Worm (Caenorhabditis elegans) whole organism, L1 larva: Measurements from ENCODE around the gene uggt-1.

Experiments used
- C04F5.9 ChIP-seq: sonication (generic microtip); optimal IDR thresholded peaks from 2 replicates; lab custom pipeline; 2016; ENCODE audit warnings: missing genetic modification characterization, missing compliant biosample characterization
- C16A3.4 ChIP-seq: fragments of 150-350 bp; optimal IDR thresholded peaks from 2 replicates; lab custom pipeline; 2014; ENCODE audit warnings: missing biosample characterization, missing genetic modification characterization
- aly-2 ChIP-seq: fragments of 150-350 bp; optimal IDR thresholded peaks from 2 replicates; lab custom pipeline; 2014; ENCODE audit warnings: missing biosample characterization, missing genetic modification characterization
- blmp-1 ChIP-seq: fragments of 150-350 bp; optimal IDR thresholded peaks from 2 replicates; lab custom pipeline; 2014; ENCODE audit warnings: missing biosample characterization, missing genetic modification characterization
- ceh-63 ChIP-seq: fragments of 200-800 bp; sonication (Bioruptor generic); optimal IDR thresholded peaks from 2 replicates; lab custom pipeline; 2018; ENCODE audit warnings: mild to moderate bottlenecking, missing genetic modification characterization, missing compliant biosample characterization
- ceh-90 ChIP-seq: sonication (generic microtip); optimal IDR thresholded peaks from 2 replicates; lab custom pipeline; 2016; ENCODE audit warnings: missing genetic modification characterization, missing compliant biosample characterization
- dpl-1 ChIP-seq, 3 experiments: fragments of 150-350 bp in 2 of 3; sonication (generic microtip) in 1 of 3; optimal IDR thresholded peaks; 2 replicates each; lab custom pipeline; 2014 to 2017; ENCODE audit warnings: missing biosample characterization in 3 of 3, missing genetic modification characterization in 3 of 3, missing genetic modification reagents in 3 of 3
- efl-1 ChIP-seq, 4 experiments: fragments of 150-350 bp; optimal IDR thresholded peaks in 3 of 4; peaks in 1 of 4; 1 replicate in 1 of 4; 2 replicates in 3 of 4; lab custom pipeline; 2014; ENCODE audit warnings: missing biosample characterization in 2 of 4, missing genetic modification characterization in 2 of 4, missing genetic modification reagents in 2 of 4
- egl-13 ChIP-seq: sonication (generic microtip); optimal IDR thresholded peaks from 2 replicates; lab custom pipeline; 2016; ENCODE audit warnings: missing genotype, missing genetic modification reagents, missing genetic modification characterization, missing compliant biosample characterization
- egl-27 ChIP-seq, 2 experiments: fragments of 150-350 bp in 1 of 2; sonication (generic microtip); optimal IDR thresholded peaks; 3 replicates each; lab custom pipeline; 2017 to 2018; ENCODE audit warnings: missing biosample characterization in 2 of 2, missing genetic modification characterization in 2 of 2, missing genetic modification reagents in 2 of 2
- elt-3 ChIP-seq, 6 experiments: fragments of 150-350 bp in 1 of 6; sonication (generic microtip); optimal IDR thresholded peaks; 2 replicates each; lab custom pipeline; 2017 to 2018; ENCODE audit warnings: missing biosample characterization in 6 of 6, missing genetic modification characterization in 6 of 6, inconsistent platforms in 1 of 6
- fos-1 ChIP-seq: fragments of 150-350 bp; optimal IDR thresholded peaks from 2 replicates; lab custom pipeline; 2014; ENCODE audit warnings: missing biosample characterization, missing genetic modification characterization
- hlh-17 ChIP-seq: fragments of 200-800 bp; sonication (Bioruptor generic); optimal IDR thresholded peaks from 2 replicates; lab custom pipeline; 2018; ENCODE audit warnings: missing genetic modification characterization, mild to moderate bottlenecking, missing compliant biosample characterization, moderate library complexity, borderline replicate concordance
- hlh-4 ChIP-seq: sonication (generic microtip); optimal IDR thresholded peaks from 2 replicates; lab custom pipeline; 2016; ENCODE audit warnings: mild to moderate bottlenecking, missing genetic modification characterization, missing compliant biosample characterization
- irx-1 ChIP-seq: sonication (generic microtip); optimal IDR thresholded peaks from 2 replicates; lab custom pipeline; 2016; ENCODE audit warnings: missing genetic modification characterization, missing compliant biosample characterization
- jun-1 ChIP-seq: fragments of 150-350 bp; optimal IDR thresholded peaks from 2 replicates; lab custom pipeline; 2014; ENCODE audit warnings: missing biosample characterization, missing genetic modification reagents, missing genetic modification characterization
- lin-14 ChIP-seq: fragments of 200-800 bp; sonication (Bioruptor generic); optimal IDR thresholded peaks from 2 replicates; lab custom pipeline; 2018; ENCODE audit warnings: mild to moderate bottlenecking, missing genetic modification characterization, moderate library complexity, missing compliant biosample characterization
- lin-15B ChIP-seq: fragments of 150-350 bp; sonication (generic microtip); optimal IDR thresholded peaks from 3 replicates; lab custom pipeline; 2014; ENCODE audit warnings: missing biosample characterization, missing genetic modification characterization
- lin-35 ChIP-seq, 2 experiments: fragments of 150-350 bp; optimal IDR thresholded peaks; 2 replicates each; lab custom pipeline; 2014; ENCODE audit warnings: missing biosample characterization in 2 of 2, missing genetic modification characterization in 2 of 2, missing genetic modification reagents in 2 of 2
- mep-1 ChIP-seq: fragments of 150-350 bp; optimal IDR thresholded peaks from 2 replicates; lab custom pipeline; 2014; ENCODE audit warnings: missing biosample characterization, missing genetic modification characterization
- nhr-20 ChIP-seq: sonication (generic microtip); optimal IDR thresholded peaks from 2 replicates; lab custom pipeline; 2016; ENCODE audit warnings: mild to moderate bottlenecking, missing genetic modification characterization, missing compliant biosample characterization
- nhr-237 ChIP-seq: fragments of 150-350 bp; optimal IDR thresholded peaks from 2 replicates; lab custom pipeline; 2014; ENCODE audit warnings: missing biosample characterization, missing genetic modification characterization
- nhr-47 ChIP-seq: sonication (generic microtip); optimal IDR thresholded peaks from 2 replicates; lab custom pipeline; 2016; ENCODE audit warnings: mild to moderate bottlenecking, missing genetic modification characterization, moderate library complexity, missing compliant biosample characterization
- nhr-77 ChIP-seq: fragments of 150-350 bp; optimal IDR thresholded peaks from 2 replicates; lab custom pipeline; 2014; ENCODE audit warnings: missing biosample characterization, missing genetic modification characterization
- nhr-85 ChIP-seq: sonication (generic microtip); peaks from one replicate; lab custom pipeline; 2016; ENCODE audit warnings: missing genetic modification characterization, inconsistent platforms, missing compliant biosample characterization
- unc-130 ChIP-seq: fragments of 150-350 bp; optimal IDR thresholded peaks from 2 replicates; lab custom pipeline; 2017; ENCODE audit warnings: missing biosample characterization, missing genetic modification characterization, inconsistent platforms
- unc-86 ChIP-seq: sonication (generic microtip); optimal IDR thresholded peaks from 2 replicates; lab custom pipeline; 2016; ENCODE audit warnings: missing genetic modification characterization, missing compliant biosample characterization
- vab-15 ChIP-seq: sonication (generic microtip); optimal IDR thresholded peaks from 2 replicates; lab custom pipeline; 2017; ENCODE audit warnings: missing genotype, mild to moderate bottlenecking, missing genetic modification characterization, missing compliant biosample characterization
- ztf-11 ChIP-seq, 2 experiments: sonication (generic microtip); optimal IDR thresholded peaks; 2 replicates each; lab custom pipeline; 2016 to 2017; ENCODE audit warnings: missing genetic modification characterization in 2 of 2, missing biosample characterization in 1 of 2, missing compliant biosample characterization in 1 of 2

uggt-1 gene

ce11 chrX:7547696-7548095, 46.9 kb upstream of the uggt-1 start:
- TF ChIP-seq aly-2 (no peak), efl-1 (optimal IDR thresholded peaks at IDR 0.05; lab: Kevin White, UChicago) (no peak), efl-1 (GFP tag; optimal IDR thresholded peaks at IDR 0.05 in 1 of 2; lab: Kevin White, UChicago) (no peak), hlh-17 (GFP tag; lab: Kevin White, UChicago) (no peak)

DNA sequence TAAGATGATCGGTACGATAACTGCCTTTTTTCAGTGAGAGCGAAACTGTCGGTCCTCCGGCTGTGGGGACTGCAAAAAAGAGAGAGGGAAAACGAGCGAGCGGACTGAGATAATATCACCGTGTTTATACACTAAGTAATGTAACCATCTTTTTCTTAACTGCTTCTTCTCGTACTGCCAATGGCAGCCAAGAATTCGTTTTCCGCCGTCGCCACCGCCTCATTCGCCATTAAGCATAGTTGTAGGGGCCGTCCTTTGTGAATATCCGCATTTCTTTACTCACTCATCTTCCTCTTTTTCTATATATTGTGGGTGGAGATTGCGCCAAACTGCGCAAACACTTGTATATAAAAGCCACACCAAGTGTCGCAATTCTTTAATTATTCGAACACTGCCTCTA, 45.7 kb upstream of the uggt-1 start, which contains the start of gene col-174:
TSS of gene col-174 (plus strand) at position 301 of the 400 bp plus-strand sequence.
- TF ChIP-seq lin-14 (GFP tag; lab: Kevin White, UChicago) (peak; percentile 4), nhr-85 (peak; percentile 5), blmp-1 (peak; percentile 67), dpl-1 (GFP tag; optimal IDR thresholded peaks at IDR 0.05; lab: Kevin White, UChicago) (no peak)

ce11 chrX:7541078-7541477, 40.3 kb upstream of the uggt-1 start:
- TF ChIP-seq lin-14 (GFP tag; lab: Kevin White, UChicago) (peak; percentile 7), fos-1 (tag; lab: Kevin White, UChicago) (no peak)

DNA sequence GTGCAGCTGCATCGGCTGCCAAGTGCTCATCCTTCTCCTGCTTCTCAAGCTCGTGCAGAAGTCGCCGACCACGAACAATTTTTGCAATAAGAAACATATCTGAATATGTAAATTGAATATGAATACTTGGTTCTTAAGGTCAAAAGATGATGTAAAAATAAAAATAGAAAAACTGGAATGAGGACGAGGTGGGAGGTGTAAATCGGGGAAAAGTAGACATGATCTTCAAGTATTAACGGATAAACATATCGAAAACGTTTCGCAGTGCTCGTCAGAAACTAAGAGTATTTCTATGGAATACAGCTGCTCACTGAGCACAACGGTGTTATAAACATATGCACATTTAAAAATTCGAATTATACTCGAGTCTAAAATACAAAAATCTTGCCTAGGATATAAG, 39.3 kb upstream of the uggt-1 start, which contains the start of gene glb-16:
TSS of gene glb-16 (minus strand) at position 101 of the 400 bp plus-strand sequence.
- TF ChIP-seq lin-35 (GFP tag; optimal IDR thresholded peaks at IDR 0.05; lab: Kevin White, UChicago) (no peak), vab-15 (tag; lab: Kevin White, UChicago) (no peak), nhr-77 (tag; lab: Kevin White, UChicago) (no peak), C16A3.4 (no peak), irx-1 (tag; lab: Kevin White, UChicago) (no peak), jun-1 (tag; lab: Kevin White, UChicago) (no peak), dpl-1 (GFP tag; optimal IDR thresholded peaks at IDR 0.05; lab: Kevin White, UChicago) (no peak)

- TF ChIP-seq blmp-1 (peak; percentile 67), unc-130 (tag; lab: Kevin White, UChicago) (no peak), nhr-20 (no peak), elt-3 (tag; optimal IDR thresholded peaks at IDR 0.05; lab: Kevin White, UChicago) (peak in 1 of 6 experiments; percentile 28), unc-86 (tag; lab: Kevin White, UChicago) (no peak), lin-35 (GFP tag; optimal IDR thresholded peaks at IDR 0.05; lab: Kevin White, UChicago) (no peak), hlh-4 (tag; lab: Kevin White, UChicago) (no peak), ceh-90 (tag; lab: Kevin White, UChicago) (no peak), egl-27 (tag; optimal IDR thresholded peaks at IDR 0.05; lab: Kevin White, UChicago) (no peak), ztf-11 (tag; optimal IDR thresholded peaks at IDR 0.05; lab: Kevin White, UChicago) (no peak), C04F5.9 (no peak)
- TF ChIP-seq, all 84 proteins: peak for 2
Observed at ce11 chrX:7537742-7538268, 37.0 kb upstream of the uggt-1 start, which contains the start of gene dpy-7. dpy-7 (minus strand) TSS chrX:7537792.

ce11 chrX:7536869-7537268, 36.1 kb upstream of the uggt-1 start:
- TF ChIP-seq lin-15B (tag; lab: Kevin White, UChicago) (no peak), mep-1 (no peak), egl-13 (tag; lab: Kevin White, UChicago) (no peak), nhr-77 (tag; lab: Kevin White, UChicago) (no peak), nhr-47 (no peak), nhr-237 (tag; lab: Kevin White, UChicago) (no peak), nhr-85 (no peak)

ce11 chrX:7534454-7534853, 33.7 kb upstream of the uggt-1 start:
- peak; percentile 71 for TF ChIP-seq ceh-63
- TF ChIP-seq elt-3 (tag; optimal IDR thresholded peaks at IDR 0.05; lab: Kevin White, UChicago), result no peak
- TF ChIP-seq, all 84 proteins: peak for 1
